Fruit fly (Drosophila melanogaster) whole organism, embryonic: ENCODE data around the gene CG11155.
A peak's percentile ranks its signal among the peaks of the same experiment; 100 is the strongest.

ENCODE experiments used
- Adf1 ChIP-seq: fragments of 200-800 bp; sonication (Bioruptor generic); IDR thresholded peaks from 2 replicates; pipeline ENCODE4 v1.3.6; 2022; ENCODE audit warnings: missing biosample characterization, missing genetic modification characterization
- Atf6 ChIP-seq: fragments of 200-800 bp; sonication (Bioruptor generic); IDR thresholded peaks from 2 replicates; pipeline ENCODE4 v1.3.6; 2022; ENCODE audit warnings: missing biosample characterization, missing genetic modification characterization
- BEAF-32 ChIP-seq: fragments of 200-800 bp; sonication (Bioruptor generic); optimal IDR thresholded peaks from 3 replicates; lab custom pipeline; 2017; ENCODE audit warnings: missing biosample characterization, missing genetic modification characterization, mild to moderate bottlenecking, moderate library complexity, missing genetic modification reagents
- BtbVII ChIP-seq: fragments of 200-800 bp; sonication (Bioruptor generic); optimal IDR thresholded peaks from 3 replicates; lab custom pipeline; 2017; ENCODE audit warnings: missing biosample characterization, mild to moderate bottlenecking, missing genetic modification characterization
- CG11398 ChIP-seq: fragments of 200-800 bp; sonication (Bioruptor generic); optimal IDR thresholded peaks from 2 replicates; lab custom pipeline; 2016; ENCODE audit warnings: missing biosample characterization, missing genetic modification characterization
- CG1647 ChIP-seq: fragments of 200-800 bp; sonication (Bioruptor generic); optimal IDR thresholded peaks from 3 replicates; lab custom pipeline; 2016; ENCODE audit warnings: missing biosample characterization, missing genetic modification characterization
- CG17186 ChIP-seq: fragments of 200-800 bp; sonication (Bioruptor generic); optimal IDR thresholded peaks from 3 replicates; lab custom pipeline; 2017; ENCODE audit warnings: missing biosample characterization, missing genetic modification reagents, missing genetic modification characterization
- CG17359 ChIP-seq: fragments of 200-800 bp; sonication (Bioruptor generic); optimal IDR thresholded peaks from 3 replicates; lab custom pipeline; 2018; ENCODE audit warnings: missing biosample characterization, mild to moderate bottlenecking, missing genetic modification characterization, moderate library complexity
- CG2712 ChIP-seq: fragments of 200-800 bp; optimal IDR thresholded peaks from 3 replicates; lab custom pipeline; 2019; ENCODE audit warnings: missing biosample characterization, mild to moderate bottlenecking, missing genetic modification characterization, moderate library complexity
- CG30403 ChIP-seq: fragments of 200-800 bp; sonication (Bioruptor generic); optimal IDR thresholded peaks from 3 replicates; lab custom pipeline; 2016; ENCODE audit warnings: missing biosample characterization, missing genetic modification characterization
- CG32532 ChIP-seq: fragments of 200-800 bp; sonication (Bioruptor generic); IDR thresholded peaks from 2 replicates; pipeline ENCODE4 v1.3.6; 2022; ENCODE audit warnings: missing biosample characterization, missing genetic modification characterization
- CG4328 ChIP-seq: fragments of 200-800 bp; sonication (Bioruptor generic); optimal IDR thresholded peaks from 3 replicates; lab custom pipeline; 2017; ENCODE audit warnings: missing biosample characterization, missing genetic modification reagents, missing genetic modification characterization
- CG4404 ChIP-seq: fragments of 200-800 bp; sonication (Bioruptor generic); IDR thresholded peaks from 2 replicates; pipeline ENCODE4 v1.3.6; 2022; ENCODE audit warnings: missing biosample characterization, missing genetic modification characterization
- CG4424 ChIP-seq: fragments of 200-800 bp; sonication (Bioruptor generic); optimal IDR thresholded peaks from 3 replicates; lab custom pipeline; 2016; ENCODE audit warnings: missing biosample characterization, missing genetic modification characterization
- CG6654 ChIP-seq: fragments of 200-800 bp; sonication (Bioruptor generic); optimal IDR thresholded peaks from 2 replicates; lab custom pipeline; 2017; ENCODE audit warnings: missing biosample characterization, mild to moderate bottlenecking, missing genetic modification characterization
- CG6683 ChIP-seq: fragments of 200-800 bp; sonication (Bioruptor generic); optimal IDR thresholded peaks from 2 replicates; lab custom pipeline; 2017; ENCODE audit warnings: missing biosample characterization, mild to moderate bottlenecking, missing genetic modification characterization, missing genetic modification reagents
- CG6765 ChIP-seq: fragments of 200-800 bp; sonication (Bioruptor generic); optimal IDR thresholded peaks from 3 replicates; lab custom pipeline; 2017; ENCODE audit warnings: missing biosample characterization, mild to moderate bottlenecking, missing genetic modification characterization
- CG7839 ChIP-seq: fragments of 200-800 bp; sonication (Bioruptor generic); optimal IDR thresholded peaks from 3 replicates; lab custom pipeline; 2018; ENCODE audit warnings: missing biosample characterization, mild to moderate bottlenecking, missing genetic modification characterization, moderate library complexity
- CHES-1-like ChIP-seq: fragments of 200-800 bp; sonication (Bioruptor generic); optimal IDR thresholded peaks from 2 replicates; lab custom pipeline; 2016; ENCODE audit warnings: missing biosample characterization, missing genetic modification characterization
- CoRest ChIP-seq: fragments of 200-800 bp; sonication (Bioruptor generic); optimal IDR thresholded peaks from 3 replicates; lab custom pipeline; 2018; ENCODE audit warnings: missing biosample characterization, mild to moderate bottlenecking, missing genetic modification characterization, moderate library complexity
- Dad ChIP-seq: fragments of 200-800 bp; sonication (Bioruptor generic); optimal IDR thresholded peaks from 3 replicates; lab custom pipeline; 2016; ENCODE audit warnings: missing biosample characterization, missing genetic modification characterization
- Deaf1 ChIP-seq: fragments of 200-800 bp; optimal IDR thresholded peaks from 3 replicates; lab custom pipeline; 2019; ENCODE audit warnings: missing biosample characterization, mild to moderate bottlenecking, missing genetic modification characterization, moderate library complexity
- Dp ChIP-seq: fragments of 200-800 bp; sonication (Bioruptor generic); optimal IDR thresholded peaks from 2 replicates; lab custom pipeline; 2018; ENCODE audit warnings: missing biosample characterization, mild to moderate bottlenecking, missing genetic modification characterization, moderate library complexity
- Lhr ChIP-seq: fragments of 200-800 bp; sonication (Bioruptor generic); optimal IDR thresholded peaks from 3 replicates; lab custom pipeline; 2017; ENCODE audit warnings: mild to moderate bottlenecking, missing biosample characterization, missing genetic modification reagents, missing genetic modification characterization
- Meics ChIP-seq: fragments of 200-800 bp; sonication (Bioruptor generic); optimal IDR thresholded peaks from 2 replicates; lab custom pipeline; 2017; ENCODE audit warnings: missing biosample characterization, mild to moderate bottlenecking, missing genetic modification characterization
- Sox102F ChIP-seq: fragments of 200-800 bp; sonication (Bioruptor generic); optimal IDR thresholded peaks from 2 replicates; lab custom pipeline; 2018; ENCODE audit warnings: missing biosample characterization, mild to moderate bottlenecking, missing genetic modification characterization, moderate library complexity
- Spps ChIP-seq: fragments of 200-800 bp; sonication (Bioruptor generic); optimal IDR thresholded peaks from 2 replicates; lab custom pipeline; 2018; ENCODE audit warnings: missing biosample characterization, mild to moderate bottlenecking, missing genetic modification characterization
- bab2 ChIP-seq: fragments of 200-800 bp; sonication (Bioruptor generic); optimal IDR thresholded peaks from 2 replicates; lab custom pipeline; 2016; ENCODE audit warnings: missing biosample characterization, missing genetic modification characterization
- chif ChIP-seq, 2 experiments: fragments of 200-800 bp; sonication (Bioruptor generic); optimal IDR thresholded peaks; 3 replicates each; lab custom pipeline; 2016; ENCODE audit warnings: missing biosample characterization in 2 of 2, missing genetic modification characterization in 2 of 2
- chm ChIP-seq: fragments of 200-800 bp; sonication (Bioruptor generic); IDR thresholded peaks from 2 replicates; pipeline ENCODE4 v1.3.6; 2022; ENCODE audit warnings: missing biosample characterization, missing genetic modification characterization
- ci ChIP-seq: fragments of 200-800 bp; sonication (Bioruptor generic); IDR thresholded peaks from 3 replicates; pipeline ENCODE4 v1.3.6; 2022; ENCODE audit warnings: missing biosample characterization, missing genetic modification characterization
- dan ChIP-seq: fragments of 200-800 bp; sonication (Bioruptor generic); IDR thresholded peaks from 2 replicates; pipeline ENCODE4 v1.3.6; 2022; ENCODE audit warnings: missing biosample characterization, missing genetic modification characterization
- emc ChIP-seq: fragments of 200-800 bp; sonication (Bioruptor generic); optimal IDR thresholded peaks from 2 replicates; lab custom pipeline; 2016; ENCODE audit warnings: missing biosample characterization, missing genetic modification characterization
- esg ChIP-seq: fragments of 200-800 bp; sonication (Bioruptor generic); conservative IDR thresholded peaks from 2 replicates; pipeline ENCODE4 v1.3.6; 2022; ENCODE audit warnings: missing biosample characterization, missing genetic modification characterization
- eyg ChIP-seq: fragments of 200-800 bp; sonication (Bioruptor generic); optimal IDR thresholded peaks from 3 replicates; lab custom pipeline; 2016; ENCODE audit warnings: missing biosample characterization, missing genetic modification characterization
- hth ChIP-seq: fragments of >200 bp; optimal IDR thresholded peaks from 2 replicates; lab custom pipeline; 2017; ENCODE audit warnings: inconsistent platforms
- jing ChIP-seq: fragments of 200-800 bp; sonication (Bioruptor generic); optimal IDR thresholded peaks from 2 replicates; lab custom pipeline; 2018; ENCODE audit warnings: missing biosample characterization, mild to moderate bottlenecking, missing genetic modification characterization
- lola ChIP-seq, 3 experiments: fragments of >200 bp in 2 of 3; fragments of 200-800 bp in 1 of 3; sonication (Bioruptor generic) in 1 of 3; optimal IDR thresholded peaks; 2 replicates each; lab custom pipeline; 2017 to 2019; ENCODE audit warnings: missing biosample characterization in 3 of 3, missing genetic modification characterization in 3 of 3, mild to moderate bottlenecking in 1 of 3, moderate library complexity in 1 of 3
- nau ChIP-seq: fragments of 200-800 bp; sonication (Bioruptor generic); optimal IDR thresholded peaks from 3 replicates; lab custom pipeline; 2017; ENCODE audit warnings: missing biosample characterization, mild to moderate bottlenecking, missing genetic modification characterization, missing genetic modification reagents
- nerfin-2 ChIP-seq: fragments of 200-800 bp; sonication (Bioruptor generic); IDR thresholded peaks from 2 replicates; pipeline ENCODE4 v1.3.6; 2022; ENCODE audit warnings: missing biosample characterization, missing genetic modification characterization; ENCODE audit not compliant: partially characterized antibody
- onecut ChIP-seq: fragments of 200-800 bp; sonication (Bioruptor generic); IDR thresholded peaks from 2 replicates; pipeline ENCODE4 v1.3.6; 2022; ENCODE audit warnings: missing biosample characterization, missing genetic modification characterization
- org-1 ChIP-seq: fragments of 200-800 bp; sonication (Bioruptor generic); optimal IDR thresholded peaks from 2 replicates; lab custom pipeline; 2017; ENCODE audit warnings: missing biosample characterization, missing genetic modification characterization
- pho ChIP-seq: fragments of 200-800 bp; sonication (Bioruptor generic); optimal IDR thresholded peaks from 2 replicates; lab custom pipeline; 2016; ENCODE audit warnings: missing biosample characterization, missing genetic modification characterization
- pros ChIP-seq: fragments of 200-800 bp; sonication (Bioruptor generic); optimal IDR thresholded peaks from 3 replicates; lab custom pipeline; 2019; ENCODE audit warnings: missing biosample characterization, mild to moderate bottlenecking, missing genetic modification characterization, moderate library complexity
- psq ChIP-seq: fragments of 200-800 bp; sonication (Bioruptor generic); optimal IDR thresholded peaks from 2 replicates; lab custom pipeline; 2017; ENCODE audit warnings: missing biosample characterization, missing genetic modification characterization
- sc ChIP-seq, 3 experiments: fragments of >200 bp in 2 of 3; fragments of 200-800 bp in 1 of 3; sonication (Bioruptor generic) in 1 of 3; optimal IDR thresholded peaks; 2 replicates in 2 of 3; 3 replicates in 1 of 3; lab custom pipeline; 2017; ENCODE audit warnings: mild to moderate bottlenecking in 1 of 3, missing biosample characterization in 1 of 3, missing genetic modification characterization in 1 of 3, missing genetic modification reagents in 1 of 3
- so ChIP-seq: fragments of 200-800 bp; sonication (Bioruptor generic); IDR thresholded peaks from 3 replicates; pipeline ENCODE4 v1.3.6; 2022; ENCODE audit warnings: missing biosample characterization, missing genetic modification characterization
- stwl ChIP-seq: fragments of 200-800 bp; sonication (Bioruptor generic); optimal IDR thresholded peaks from 3 replicates; lab custom pipeline; 2018; ENCODE audit warnings: missing biosample characterization, mild to moderate bottlenecking, missing genetic modification characterization, moderate library complexity
- tap ChIP-seq: fragments of 200-800 bp; optimal IDR thresholded peaks from 3 replicates; lab custom pipeline; 2019; ENCODE audit warnings: missing biosample characterization, mild to moderate bottlenecking, missing genetic modification characterization, moderate library complexity
- trh ChIP-seq: fragments of 200-800 bp; sonication (Bioruptor generic); optimal IDR thresholded peaks from 2 replicates; lab custom pipeline; 2016; ENCODE audit warnings: missing biosample characterization, missing genetic modification characterization
- vvl ChIP-seq: fragments of 200-800 bp; sonication (Bioruptor generic); IDR thresholded peaks from 2 replicates; pipeline ENCODE4 v1.3.6; 2022; ENCODE audit warnings: missing biosample characterization, missing genetic modification characterization
- zfh2 ChIP-seq: fragments of 200-800 bp; sonication (Bioruptor generic); optimal IDR thresholded peaks from 2 replicates; lab custom pipeline; 2016; ENCODE audit warnings: missing biosample characterization, missing genetic modification characterization

The CG11155 gene

dm6 chr4:1093446-1093845, 33.0 kb upstream of the CG11155 start (continued):
- TF ChIP-seq CG4404 (GFP tag; lab: Robert Waterston, UW), result no peak
- no peak for TF ChIP-seq so (GFP tag; lab: Robert Waterston, UW)
- TF ChIP-seq Lhr (GFP tag; lab: Kevin White, UChicago), result no peak
- TF ChIP-seq CG6765 (GFP tag; lab: Kevin White, UChicago), result no peak
- TF ChIP-seq pho (GFP tag; lab: Kevin White, UChicago), result no peak
- no peak for TF ChIP-seq Atf6 (GFP tag; lab: Robert Waterston, UW)
- no peak for TF ChIP-seq CG32532 (GFP tag; lab: Robert Waterston, UW)
- no peak for TF ChIP-seq nerfin-2
- TF ChIP-seq Spps (tag; lab: Kevin White, UChicago), result no peak
- TF ChIP-seq Meics, result no peak
- TF ChIP-seq stwl (tag; lab: Kevin White, UChicago), result no peak
- no peak for TF ChIP-seq esg (GFP tag; lab: Robert Waterston, UW)
- no peak for TF ChIP-seq CG7839 (tag; lab: Kevin White, UChicago)
- no peak for TF ChIP-seq Deaf1 (tag; lab: Kevin White, UChicago)
- TF ChIP-seq BEAF-32 (GFP tag; lab: Kevin White, UChicago), result no peak
- TF ChIP-seq CG17359, result no peak
- TF ChIP-seq onecut (GFP tag; lab: Robert Waterston, UW), result no peak
- TF ChIP-seq Adf1 (GFP tag; lab: Robert Waterston, UW), result no peak
- no peak for TF ChIP-seq CG6654 (GFP tag; lab: Kevin White, UChicago)
- no peak for TF ChIP-seq trh
- TF ChIP-seq CG11398 (GFP tag; lab: Kevin White, UChicago), result no peak
- no peak for TF ChIP-seq CG17186 (GFP tag; lab: Kevin White, UChicago)
- TF ChIP-seq CG1647, result no peak
- TF ChIP-seq chm (GFP tag; lab: Robert Waterston, UW), result no peak
- TF ChIP-seq jing, result no peak
- TF ChIP-seq emc (GFP tag; lab: Kevin White, UChicago), result no peak
- no peak for TF ChIP-seq CG4328 (GFP tag; lab: Kevin White, UChicago)
- no peak for TF ChIP-seq BtbVII (GFP tag; lab: Kevin White, UChicago)
- no peak for TF ChIP-seq zfh2 (GFP tag; lab: Kevin White, UChicago)
- TF ChIP-seq dan (GFP tag; lab: Robert Waterston, UW), result no peak
- TF ChIP-seq org-1 (GFP tag; lab: Kevin White, UChicago), result no peak
- TF ChIP-seq psq (GFP tag; lab: Kevin White, UChicago), result no peak
- TF ChIP-seq bab2 (GFP tag; lab: Kevin White, UChicago), result no peak
- TF ChIP-seq tap (tag; lab: Kevin White, UChicago), result no peak
- TF ChIP-seq sc (optimal IDR thresholded peaks at IDR 0.05; lab: Kevin White, UChicago), result no peak
- peak; percentile 19 for TF ChIP-seq sc (GFP tag; optimal IDR thresholded peaks at IDR 0.05; lab: Kevin White, UChicago)
- TF ChIP-seq CG4424 (GFP tag; lab: Kevin White, UChicago), result peak; percentile 21
- TF ChIP-seq chif (GFP tag; optimal IDR thresholded peaks at IDR 0.05; lab: Kevin White, UChicago), result no peak
- TF ChIP-seq ci (GFP tag; lab: Robert Waterston, UW), result no peak
- TF ChIP-seq Dp (GFP tag; lab: Kevin White, UChicago), result no peak
- TF ChIP-seq eyg (GFP tag; lab: Kevin White, UChicago), result no peak
- no peak for TF ChIP-seq nau (GFP tag; lab: Kevin White, UChicago)
- TF ChIP-seq vvl (GFP tag; lab: Robert Waterston, UW), result no peak
- peak in 1 of 3 experiments; percentile 44 for TF ChIP-seq lola (GFP tag; optimal IDR thresholded peaks at IDR 0.05; lab: Kevin White, UChicago)
- TF ChIP-seq Dad (GFP tag; lab: Kevin White, UChicago), result no peak
- TF ChIP-seq Sox102F (GFP tag; lab: Kevin White, UChicago), result no peak
- no peak for TF ChIP-seq CoRest
- no peak for TF ChIP-seq CG6683
- no peak for TF ChIP-seq CG2712 (tag; lab: Kevin White, UChicago)
- no peak for TF ChIP-seq hth (lab: Kevin White, UChicago)
- TF ChIP-seq pros (GFP tag; lab: Kevin White, UChicago), result no peak
- peak; percentile 5 for TF ChIP-seq CG30403 (GFP tag; lab: Kevin White, UChicago)
- TF ChIP-seq CHES-1-like, result no peak
